Worm (Caenorhabditis elegans) whole organism, late embryonic: ENCODE data around the gene his-60.

ENCODE experiments used
- che-1 ChIP-seq: sonication (generic microtip); optimal IDR thresholded peaks from 2 replicates; lab custom pipeline; 2016; ENCODE audit warnings: mild to moderate bottlenecking, missing genetic modification characterization, missing compliant biosample characterization
- ets-4 ChIP-seq: sonication (generic microtip); optimal IDR thresholded peaks from 2 replicates; lab custom pipeline; 2016; ENCODE audit warnings: missing genetic modification characterization, missing compliant biosample characterization
- fkh-10 ChIP-seq: fragments of 150-350 bp; optimal IDR thresholded peaks from 2 replicates; lab custom pipeline; 2014; ENCODE audit warnings: missing biosample characterization, missing genetic modification reagents, missing genetic modification characterization
- nhr-232 ChIP-seq: sonication (generic microtip); optimal IDR thresholded peaks from 2 replicates; lab custom pipeline; 2016; ENCODE audit warnings: missing genetic modification characterization, missing compliant biosample characterization

ce11 chrIV:7520258-7520657, 32.5 kb upstream of the his-60 start:
- TF ChIP-seq che-1, result no peak
- no peak for TF ChIP-seq nhr-232
- TF ChIP-seq ets-4, result no peak
- no peak for TF ChIP-seq fkh-10
